Fruit fly (Drosophila melanogaster) whole organism, embryonic: ENCODE data around the gene Claspin.
A peak's percentile ranks its signal among the peaks of the same experiment; 100 is the strongest.

Experiments
- Blimp-1 ChIP-seq: fragments of 200-800 bp; sonication (Bioruptor generic); optimal IDR thresholded peaks from 3 replicates; lab custom pipeline; 2018; ENCODE audit warnings: missing biosample characterization, missing genetic modification characterization, mild to moderate bottlenecking, moderate library complexity, missing genetic modification reagents
- CG11085 ChIP-seq: fragments of 200-800 bp; sonication (Bioruptor generic); IDR thresholded peaks from 2 replicates; pipeline ENCODE4 v1.3.6; 2022; ENCODE audit warnings: missing biosample characterization, missing genetic modification characterization
- CG11093 ChIP-seq: fragments of 200-800 bp; sonication (Bioruptor generic); IDR thresholded peaks from 3 replicates; pipeline ENCODE4 v1.3.6; 2022; ENCODE audit warnings: missing biosample characterization, missing genetic modification characterization
- CG14441 ChIP-seq: fragments of 200-800 bp; sonication (Bioruptor generic); IDR thresholded peaks from 2 replicates; pipeline ENCODE4 v1.3.6; 2022; ENCODE audit warnings: missing biosample characterization, missing genetic modification characterization
- CG17568 ChIP-seq: fragments of 200-800 bp; sonication (Bioruptor generic); optimal IDR thresholded peaks from 2 replicates; lab custom pipeline; 2018; ENCODE audit warnings: missing biosample characterization, mild to moderate bottlenecking, missing genetic modification characterization, moderate library complexity
- CG18011 ChIP-seq: fragments of 200-800 bp; sonication (Bioruptor generic); optimal IDR thresholded peaks from 2 replicates; lab custom pipeline; 2017; ENCODE audit warnings: missing biosample characterization, missing genetic modification characterization, mild to moderate bottlenecking, moderate library complexity, missing genotype
- CG2199 ChIP-seq: fragments of 200-800 bp; sonication (Bioruptor generic); IDR thresholded peaks from 3 replicates; pipeline ENCODE4 v1.3.6; 2022; ENCODE audit warnings: missing biosample characterization, missing genetic modification characterization
- CG4360 ChIP-seq: fragments of 200-800 bp; sonication (Bioruptor generic); IDR thresholded peaks from 2 replicates; pipeline ENCODE4 v1.3.6; 2022; ENCODE audit warnings: missing biosample characterization, missing genetic modification characterization
- CG4617 ChIP-seq: fragments of 200-800 bp; sonication (Bioruptor generic); optimal IDR thresholded peaks from 3 replicates; lab custom pipeline; 2016; ENCODE audit warnings: missing biosample characterization, missing genetic modification characterization, borderline replicate concordance
- CG6689 ChIP-seq: fragments of 200-800 bp; sonication (Bioruptor generic); IDR thresholded peaks from 2 replicates; pipeline ENCODE4 v1.3.6; 2022; ENCODE audit warnings: missing biosample characterization, missing genetic modification characterization
- CG7271 ChIP-seq: fragments of 200-800 bp; sonication (Bioruptor generic); optimal IDR thresholded peaks from 2 replicates; lab custom pipeline; 2018; ENCODE audit warnings: missing biosample characterization, mild to moderate bottlenecking, missing genetic modification characterization, moderate library complexity
- CG8290 ChIP-seq, 3 experiments: fragments of 200-800 bp; sonication (Bioruptor generic); optimal IDR thresholded peaks; 2 replicates each; lab custom pipeline; 2016 to 2019; ENCODE audit warnings: missing biosample characterization in 3 of 3, missing genetic modification characterization in 3 of 3, mild to moderate bottlenecking in 2 of 3, moderate library complexity in 1 of 3
- CkIIα-i1 ChIP-seq: fragments of 200-800 bp; sonication (Bioruptor generic); IDR thresholded peaks from 2 replicates; pipeline ENCODE4 v1.3.6; 2022; ENCODE audit warnings: missing biosample characterization, missing genetic modification characterization
- HLHmδ ChIP-seq: fragments of 200-800 bp; sonication (Bioruptor generic); optimal IDR thresholded peaks from 2 replicates; lab custom pipeline; 2018; ENCODE audit warnings: missing biosample characterization, mild to moderate bottlenecking, missing genetic modification characterization, moderate library complexity
- HmgD ChIP-seq: fragments of 200-800 bp; sonication (Bioruptor generic); optimal IDR thresholded peaks from 3 replicates; lab custom pipeline; 2016; ENCODE audit warnings: missing biosample characterization, missing genetic modification characterization
- HmgZ ChIP-seq: fragments of 200-800 bp; sonication (Bioruptor generic); optimal IDR thresholded peaks from 2 replicates; lab custom pipeline; 2018; ENCODE audit warnings: missing biosample characterization, mild to moderate bottlenecking, missing genetic modification characterization
- Hr51 ChIP-seq, 2 experiments: fragments of 200-800 bp; sonication (Bioruptor generic); optimal IDR thresholded peaks; 2 replicates in 1 of 2; 3 replicates in 1 of 2; lab custom pipeline; 2016 to 2018; ENCODE audit warnings: missing biosample characterization in 2 of 2, missing genetic modification characterization in 2 of 2, mild to moderate bottlenecking in 1 of 2, moderate library complexity in 1 of 2
- MBD-R2 ChIP-seq: fragments of 200-800 bp; sonication (Bioruptor generic); IDR thresholded peaks from 2 replicates; pipeline ENCODE4 v1.3.6; 2022; ENCODE audit warnings: missing biosample characterization, missing genetic modification characterization
- NC2β ChIP-seq: fragments of 200-800 bp; sonication (Bioruptor generic); optimal IDR thresholded peaks from 2 replicates; lab custom pipeline; 2016; ENCODE audit warnings: missing biosample characterization, missing genetic modification characterization
- NFAT ChIP-seq: fragments of 200-800 bp; sonication (Bioruptor generic); IDR thresholded peaks from 2 replicates; pipeline ENCODE4 v1.3.6; 2022; ENCODE audit warnings: missing biosample characterization, missing genetic modification characterization
- Nf-YB ChIP-seq: fragments of 200-800 bp; sonication (Bioruptor generic); optimal IDR thresholded peaks from 3 replicates; lab custom pipeline; 2019; ENCODE audit warnings: missing biosample characterization, mild to moderate bottlenecking, missing genetic modification characterization, moderate library complexity
- PHDP ChIP-seq: fragments of 200-800 bp; sonication (Bioruptor generic); optimal IDR thresholded peaks from 3 replicates; lab custom pipeline; 2018; ENCODE audit warnings: missing biosample characterization, mild to moderate bottlenecking, missing genetic modification characterization, moderate library complexity
- Rx ChIP-seq: fragments of 200-800 bp; sonication (Bioruptor generic); IDR thresholded peaks from 2 replicates; pipeline ENCODE4 v1.3.6; 2022; ENCODE audit warnings: missing biosample characterization, missing genetic modification characterization
- Sox100B ChIP-seq: fragments of 200-800 bp; sonication (Bioruptor generic); optimal IDR thresholded peaks from 3 replicates; lab custom pipeline; 2018; ENCODE audit warnings: missing biosample characterization, mild to moderate bottlenecking, missing genetic modification characterization
- Sry-β ChIP-seq: fragments of 200-800 bp; sonication (Bioruptor generic); optimal IDR thresholded peaks from 2 replicates; lab custom pipeline; 2018; ENCODE audit warnings: missing biosample characterization, mild to moderate bottlenecking, missing genetic modification characterization, moderate library complexity
- bbx ChIP-seq: fragments of 200-800 bp; sonication (Bioruptor generic); IDR thresholded peaks from 2 replicates; pipeline ENCODE4 v1.3.6; 2022; ENCODE audit warnings: missing biosample characterization, missing genetic modification characterization; ENCODE audit not compliant: partially characterized antibody
- bowl ChIP-seq: fragments of 200-800 bp; sonication (Bioruptor generic); IDR thresholded peaks from 2 replicates; pipeline ENCODE4 v1.3.6; 2022; ENCODE audit warnings: missing biosample characterization, missing genetic modification characterization
- cato ChIP-seq: fragments of 200-800 bp; sonication (Bioruptor generic); optimal IDR thresholded peaks from 2 replicates; lab custom pipeline; 2016; ENCODE audit warnings: missing biosample characterization, missing genetic modification characterization, borderline replicate concordance
- cwo ChIP-seq: fragments of 200-800 bp; sonication (Bioruptor generic); optimal IDR thresholded peaks from 3 replicates; lab custom pipeline; 2017; ENCODE audit warnings: missing biosample characterization, missing genetic modification characterization, mild to moderate bottlenecking, moderate library complexity, missing genetic modification reagents
- emc ChIP-seq: fragments of 200-800 bp; sonication (Bioruptor generic); optimal IDR thresholded peaks from 2 replicates; lab custom pipeline; 2016; ENCODE audit warnings: missing biosample characterization, missing genetic modification characterization
- exex ChIP-seq: fragments of 200-800 bp; sonication (Bioruptor generic); optimal IDR thresholded peaks from 4 replicates; lab custom pipeline; 2018; ENCODE audit warnings: missing biosample characterization, mild to moderate bottlenecking, missing genetic modification characterization, moderate library complexity
- gsb-n ChIP-seq: fragments of 200-800 bp; sonication (Bioruptor generic); optimal IDR thresholded peaks from 3 replicates; lab custom pipeline; 2018; ENCODE audit warnings: missing biosample characterization, mild to moderate bottlenecking, missing genetic modification characterization
- jumu ChIP-seq: fragments of 200-800 bp; sonication (Bioruptor generic); optimal IDR thresholded peaks from 3 replicates; lab custom pipeline; 2016; ENCODE audit warnings: missing biosample characterization, missing genetic modification characterization
- lola ChIP-seq, 3 experiments: fragments of >200 bp in 2 of 3; fragments of 200-800 bp in 1 of 3; sonication (Bioruptor generic) in 1 of 3; optimal IDR thresholded peaks; 2 replicates each; lab custom pipeline; 2017 to 2019; ENCODE audit warnings: missing biosample characterization in 3 of 3, missing genetic modification characterization in 3 of 3, mild to moderate bottlenecking in 1 of 3, moderate library complexity in 1 of 3
- pfk ChIP-seq: fragments of 200-800 bp; sonication (Bioruptor generic); optimal IDR thresholded peaks from 2 replicates; lab custom pipeline; 2018; ENCODE audit warnings: missing biosample characterization, mild to moderate bottlenecking, missing genetic modification characterization, moderate library complexity
- pros ChIP-seq: fragments of 200-800 bp; sonication (Bioruptor generic); optimal IDR thresholded peaks from 3 replicates; lab custom pipeline; 2019; ENCODE audit warnings: missing biosample characterization, mild to moderate bottlenecking, missing genetic modification characterization, moderate library complexity
- sens ChIP-seq: fragments of 200-800 bp; sonication (Bioruptor generic); peaks from one replicate; lab custom pipeline; 2016; ENCODE audit warnings: missing biosample characterization, missing genetic modification characterization
- sna ChIP-seq: fragments of 200-800 bp; sonication (Bioruptor generic); IDR thresholded peaks from 2 replicates; pipeline ENCODE4 v1.3.6; 2022; ENCODE audit warnings: missing biosample characterization, missing genetic modification characterization; ENCODE audit not compliant: partially characterized antibody
- tgo ChIP-seq: fragments of 200-800 bp; sonication (Bioruptor generic); IDR thresholded peaks from 3 replicates; pipeline ENCODE4 v1.3.6; 2022; ENCODE audit warnings: missing biosample characterization, missing genetic modification characterization
- trh ChIP-seq: fragments of 200-800 bp; sonication (Bioruptor generic); optimal IDR thresholded peaks from 2 replicates; lab custom pipeline; 2016; ENCODE audit warnings: missing biosample characterization, missing genetic modification characterization
- tx ChIP-seq: fragments of 200-800 bp; sonication (Bioruptor generic); optimal IDR thresholded peaks from 2 replicates; lab custom pipeline; 2016; ENCODE audit warnings: missing biosample characterization, missing genetic modification characterization
- vnd ChIP-seq: fragments of 200-800 bp; sonication (Bioruptor generic); IDR thresholded peaks from 3 replicates; pipeline ENCODE4 v1.3.6; 2022; ENCODE audit warnings: missing biosample characterization, missing genetic modification characterization; ENCODE audit not compliant: partially characterized antibody
- zf30C ChIP-seq: fragments of 200-800 bp; sonication (Bioruptor generic); optimal IDR thresholded peaks from 3 replicates; lab custom pipeline; 2018; ENCODE audit warnings: missing biosample characterization, mild to moderate bottlenecking, missing genetic modification characterization
- zfh2 ChIP-seq: fragments of 200-800 bp; sonication (Bioruptor generic); optimal IDR thresholded peaks from 2 replicates; lab custom pipeline; 2016; ENCODE audit warnings: missing biosample characterization, missing genetic modification characterization

The Claspin gene

DNA sequence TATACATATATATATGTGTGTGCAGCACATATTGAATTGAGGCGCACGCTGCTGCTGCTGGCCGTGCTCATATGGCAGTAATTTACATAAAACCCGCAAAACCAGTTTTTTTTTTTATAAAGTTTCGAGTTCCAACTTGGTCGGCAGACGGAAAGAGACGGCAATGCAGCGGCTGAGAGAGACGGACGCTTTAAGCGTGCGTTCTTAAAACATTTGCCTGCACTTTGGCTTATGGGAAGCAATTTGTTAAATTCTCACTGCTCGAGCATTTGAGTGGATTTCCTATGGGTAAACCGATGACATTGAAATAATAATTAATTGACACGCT lies 47.1 kb downstream of the Claspin start (continued):
- TF ChIP-seq sna, result no peak
- TF ChIP-seq CG6689 (GFP tag; lab: Robert Waterston, UW), result no peak
- no peak for TF ChIP-seq emc (GFP tag; lab: Kevin White, UChicago)
- peak; percentile 3 for TF ChIP-seq pros (GFP tag; lab: Kevin White, UChicago)
- no peak for TF ChIP-seq Sox100B (GFP tag; lab: Kevin White, UChicago)
- TF ChIP-seq CG14441 (GFP tag; lab: Robert Waterston, UW), result no peak
- TF ChIP-seq HmgZ (tag; lab: Kevin White, UChicago), result no peak
- no peak for TF ChIP-seq cwo (GFP tag; lab: Kevin White, UChicago)
- no peak for TF ChIP-seq Nf-YB
- TF ChIP-seq zf30C (GFP tag; lab: Kevin White, UChicago), result no peak
- peak; percentile 24; the same call in 1 of the 2 replicates for TF ChIP-seq bbx (GFP tag; lab: Robert Waterston, UW)
- TF ChIP-seq trh (GFP tag; lab: Kevin White, UChicago), result no peak
- no peak for TF ChIP-seq CG4617 (GFP tag; lab: Kevin White, UChicago)
- no peak for TF ChIP-seq exex (tag; lab: Kevin White, UChicago)
- no peak for TF ChIP-seq CG17568 (GFP tag; lab: Kevin White, UChicago)
- TF ChIP-seq HLHmδ (GFP tag; lab: Kevin White, UChicago), result no peak
- TF ChIP-seq CG7271 (tag; lab: Kevin White, UChicago), result no peak
- no peak for TF ChIP-seq CG11085 (GFP tag; lab: Robert Waterston, UW)
- no peak for TF ChIP-seq CG18011 (GFP tag; lab: Kevin White, UChicago)
- no peak for TF ChIP-seq pfk
- no peak for TF ChIP-seq zfh2 (GFP tag; lab: Kevin White, UChicago)
- no peak for TF ChIP-seq CkIIα-i1 (GFP tag; lab: Robert Waterston, UW)
- no peak for TF ChIP-seq bowl (GFP tag; lab: Robert Waterston, UW)
- no peak for TF ChIP-seq CG8290 (GFP tag; optimal IDR thresholded peaks at IDR 0.05; lab: Kevin White, UChicago)
- no peak for TF ChIP-seq CG8290 (tag; optimal IDR thresholded peaks at IDR 0.05; lab: Kevin White, UChicago)

DNA sequence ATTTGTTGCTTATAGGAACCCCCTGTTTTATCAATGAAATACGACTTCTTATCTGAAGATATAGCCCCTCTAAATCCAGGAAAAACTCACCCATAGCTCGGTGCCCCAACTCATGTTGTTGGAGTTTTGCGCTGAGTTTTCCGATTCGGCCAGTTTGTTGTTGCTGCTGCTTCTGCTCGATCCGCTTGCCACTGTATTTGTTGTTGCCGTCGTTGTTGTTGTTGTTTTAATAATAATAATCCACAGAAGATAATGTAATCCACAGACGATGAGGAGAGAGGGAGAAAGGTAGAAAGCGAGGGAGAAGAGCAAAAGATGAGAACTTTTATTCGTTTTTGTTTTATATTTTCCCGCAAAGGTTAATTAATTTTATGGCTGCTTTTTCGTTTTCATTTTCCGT lies 49.7 kb downstream of the Claspin start:
- TF ChIP-seq CG2199 (GFP tag; lab: Robert Waterston, UW) (peak; percentile 45; the same call in 2 of the 3 replicates), sens (peak; percentile 41), Blimp-1 (GFP tag; lab: Kevin White, UChicago) (peak; percentile 44), Sry-β (GFP tag; lab: Kevin White, UChicago) (no peak), lola (GFP tag; optimal IDR thresholded peaks at IDR 0.05; lab: Kevin White, UChicago) (no peak), HmgD (no peak), NC2β (GFP tag; lab: Kevin White, UChicago) (no peak), CG4360 (peak; percentile 93), tx (no peak), bbx (GFP tag; lab: Robert Waterston, UW) (no peak), tgo (GFP tag; lab: Robert Waterston, UW) (no peak), cato (no peak), Hr51 (GFP tag; optimal IDR thresholded peaks at IDR 0.05; lab: Kevin White, UChicago) (no peak), vnd (no peak), gsb-n (no peak), MBD-R2 (GFP tag; lab: Robert Waterston, UW) (no peak), PHDP (tag; lab: Kevin White, UChicago) (no peak), Rx (no peak), jumu (GFP tag; lab: Kevin White, UChicago) (no peak), CG11093 (GFP tag; lab: Robert Waterston, UW) (no peak), NFAT (GFP tag; lab: Robert Waterston, UW) (no peak)
